Fruit fly (Drosophila melanogaster) whole organism, wandering third instar larva: Measurements from ENCODE around the gene Oatp26F.

Experiments used
- CrebA ChIP-seq: fragments of 200-800 bp; sonication (Bioruptor generic); optimal IDR thresholded peaks from 2 replicates; lab custom pipeline; 2016; ENCODE audit warnings: missing biosample characterization, mild to moderate bottlenecking, missing genetic modification characterization, borderline replicate concordance
- brk ChIP-seq: fragments of 200-800 bp; sonication (Bioruptor generic); optimal IDR thresholded peaks from 2 replicates; lab custom pipeline; 2016; ENCODE audit warnings: missing biosample characterization, mild to moderate bottlenecking, missing genetic modification characterization
- psq ChIP-seq: fragments of 200-800 bp; sonication (Bioruptor generic); optimal IDR thresholded peaks from 3 replicates; lab custom pipeline; 2017; ENCODE audit warnings: missing biosample characterization, mild to moderate bottlenecking, missing genetic modification characterization, moderate library complexity
- tai ChIP-seq: sonication (Bioruptor generic); optimal IDR thresholded peaks from 2 replicates; lab custom pipeline; 2016; ENCODE audit warnings: missing biosample characterization, missing genetic modification characterization
- usp ChIP-seq: fragments of >200 bp; optimal IDR thresholded peaks from 2 replicates; lab custom pipeline; 2017; ENCODE audit warnings: missing biosample characterization, missing genetic modification characterization

dm6 chr2L:6663562-6664051, 31.4 kb upstream of the Oatp26F start, which contains the start of the genes CG13771, CG34310 and cup:
- TF ChIP-seq tai (GFP tag; lab: Kevin White, UChicago), result no peak
- TF ChIP-seq usp, result no peak
- peak; percentile 41 for TF ChIP-seq psq (GFP tag; lab: Kevin White, UChicago)
- no peak for TF ChIP-seq brk (GFP tag; lab: Kevin White, UChicago)
- TF ChIP-seq CrebA (GFP tag; lab: Kevin White, UChicago), result no peak
